Worm (Caenorhabditis elegans) whole organism, L4/young adult: Measurements from ENCODE around the gene F59B10.4.
A peak's percentile ranks its signal among the peaks of the same experiment; 100 is the strongest.
"Not testable (repeated sequence)": the region's sequence is repeated elsewhere in the genome, so short reads cannot be mapped to it uniquely, and the experiment has no call there.

Experiments
- W03F9.2 ChIP-seq: fragments of 150-350 bp; optimal IDR thresholded peaks from 2 replicates; lab custom pipeline; 2014; ENCODE audit warnings: missing biosample characterization, missing genetic modification characterization
- dao-5 ChIP-seq: sonication (generic microtip); optimal IDR thresholded peaks from 2 replicates; lab custom pipeline; 2016; ENCODE audit warnings: missing genotype, missing genetic modification characterization, moderate library complexity, missing compliant biosample characterization
- him-1 ChIP-seq: sonication (generic microtip); optimal IDR thresholded peaks from 2 replicates; lab custom pipeline; 2016; ENCODE audit warnings: missing genotype, missing genetic modification reagents, missing genetic modification characterization, missing compliant biosample characterization

F59B10.4 gene

ce11 chrII:10516375-10516774, 2.5 kb downstream of the F59B10.4 start:
- TF ChIP-seq him-1 (no peak), dao-5 (no peak), W03F9.2 (tag; lab: Kevin White, UChicago) (no peak)

ce11 chrII:10515422-10515821, 3.5 kb downstream of the F59B10.4 start:
- TF ChIP-seq dao-5 = no peak
- TF ChIP-seq W03F9.2 (tag; lab: Kevin White, UChicago) = no peak
- no peak for TF ChIP-seq him-1

DNA sequence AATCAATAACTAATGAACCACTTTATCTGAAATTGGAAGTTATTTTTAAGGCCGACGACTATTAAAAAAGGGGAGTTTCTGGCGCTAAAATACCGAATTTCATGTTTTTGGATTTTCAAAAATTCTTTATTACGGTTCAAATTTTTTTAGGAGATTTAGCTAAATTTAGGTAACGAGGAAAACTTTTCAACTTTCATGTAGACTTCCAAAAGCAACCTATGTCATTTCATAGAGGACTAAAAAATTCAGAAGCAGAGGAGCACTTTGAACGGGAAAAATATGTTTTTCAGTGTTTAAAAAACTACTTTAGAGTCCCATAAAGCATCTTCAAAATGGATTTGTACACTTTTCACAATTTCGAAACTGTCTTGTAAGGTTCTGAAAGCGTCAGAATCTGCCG, 5.5 kb downstream of the F59B10.4 start:
- TF ChIP-seq W03F9.2 (tag; lab: Kevin White, UChicago) = no peak
- TF ChIP-seq dao-5 = no peak
- TF ChIP-seq him-1 = no peak

ce11 chrII:10510242-10510641, 8.7 kb downstream of the F59B10.4 start, which contains the start of gene F59B10.3:
Gene F59B10.3, plus strand, starts transcription at chrII:10510542.
- no peak for TF ChIP-seq dao-5
- TF ChIP-seq him-1 = no peak
- no peak for TF ChIP-seq W03F9.2 (tag; lab: Kevin White, UChicago)

DNA sequence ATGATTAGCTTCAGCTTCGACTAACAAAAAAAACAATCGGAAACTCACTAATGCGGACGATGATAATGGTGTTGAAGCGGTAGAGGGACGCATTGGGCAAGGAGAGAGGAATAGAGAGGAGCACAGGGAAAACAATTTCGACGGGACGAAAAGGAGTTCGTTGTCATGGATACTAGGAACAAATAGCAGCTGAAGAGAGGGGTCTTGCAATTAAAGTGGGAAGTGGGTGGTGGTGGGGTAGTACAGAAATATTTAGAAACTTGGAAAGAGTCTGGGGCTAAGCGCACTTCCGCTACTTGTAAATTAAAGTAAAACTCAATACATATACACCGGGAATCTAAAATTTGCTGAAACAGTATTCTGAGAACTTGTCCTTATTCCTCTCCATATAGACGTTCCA, 9.2 kb downstream of the F59B10.4 start, which contains the start of gene F59B10.2:
F59B10.2 (minus strand) TSS at position 101 of the 400 bp plus-strand sequence.
- no peak for TF ChIP-seq dao-5
- no peak for TF ChIP-seq him-1

DNA sequence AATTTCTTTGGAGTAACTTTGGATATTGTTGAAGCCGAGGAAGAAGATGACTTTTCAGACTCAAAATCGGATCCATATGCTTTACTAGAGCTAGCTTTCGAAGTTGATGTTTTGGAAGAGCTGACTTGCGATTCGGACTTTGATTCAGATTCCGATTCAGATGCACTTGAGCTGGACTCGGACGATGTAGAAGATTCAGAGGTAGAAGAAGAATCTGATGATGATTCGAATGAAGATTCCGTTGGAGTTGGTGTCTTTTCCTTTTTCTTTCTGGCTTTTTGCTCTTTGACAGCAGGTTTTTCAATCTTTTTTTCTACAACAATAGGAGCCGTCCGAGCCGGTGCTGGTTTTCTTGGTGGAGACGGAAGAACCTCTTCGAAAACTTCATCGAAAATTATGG, 11.0 kb downstream of the F59B10.4 start:
- no peak for TF ChIP-seq dao-5
- TF ChIP-seq W03F9.2 (tag; lab: Kevin White, UChicago) = no peak
- no peak for TF ChIP-seq him-1

DNA sequence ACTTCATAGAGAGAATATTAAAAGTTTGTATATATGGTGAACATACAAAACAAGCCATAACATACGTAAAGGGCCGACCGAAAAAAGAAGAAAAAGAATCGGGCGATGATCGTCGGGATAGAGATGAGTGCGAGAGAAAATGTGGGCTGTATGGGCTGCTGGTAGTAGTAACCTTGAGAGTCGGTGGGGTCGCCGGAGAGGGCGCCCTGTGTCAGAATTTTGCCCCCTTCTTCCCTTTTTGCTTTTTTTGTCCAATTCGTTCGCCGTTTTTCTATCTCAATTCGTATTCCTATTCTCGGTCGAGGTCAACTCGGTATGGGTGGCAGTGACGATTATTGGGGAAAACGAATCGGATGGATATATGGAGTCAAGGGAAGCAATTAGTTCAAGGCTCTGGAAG, 13.0 kb downstream of the F59B10.4 start:
- TF ChIP-seq him-1 = no peak
- no peak for TF ChIP-seq dao-5
- TF ChIP-seq W03F9.2 (tag; lab: Kevin White, UChicago) = no peak

ce11 chrII:10504729-10505128, 14.2 kb downstream of the F59B10.4 start:
- TF ChIP-seq W03F9.2 (tag; lab: Kevin White, UChicago) (no peak), dao-5 (no peak), him-1 (no peak)

ce11 chrII:10502491-10503063, 16.3 kb downstream of the F59B10.4 start, which contains the start of gene myrf-1:
Gene myrf-1, minus strand, starts transcription at chrII:10502541.
- TF ChIP-seq him-1 (peak; percentile 63), W03F9.2 (tag; lab: Kevin White, UChicago) (peak; percentile 52), dao-5 (peak; percentile 56)

DNA sequence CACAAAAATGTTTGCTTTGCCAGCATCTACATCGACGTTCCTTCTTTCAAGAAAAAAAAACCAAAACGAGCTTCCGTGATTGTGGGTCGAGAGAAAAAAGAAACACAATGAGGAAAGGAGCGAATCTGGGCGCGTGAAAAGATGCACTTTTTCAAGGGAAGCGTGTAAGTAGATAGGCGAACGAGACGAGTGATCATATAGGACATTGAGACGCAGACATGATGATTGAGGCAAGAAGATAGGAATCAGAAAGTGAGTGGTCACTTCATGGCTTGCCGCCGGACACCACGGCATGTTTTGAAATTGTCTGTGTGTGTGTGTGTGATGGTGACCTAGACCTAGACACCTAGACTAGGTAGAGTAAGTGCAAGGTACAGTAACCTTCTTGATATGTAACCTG, 17.3 kb downstream of the F59B10.4 start:
- TF ChIP-seq him-1 (no peak), W03F9.2 (tag; lab: Kevin White, UChicago) (no peak), dao-5 (no peak)

ce11 chrII:10500674-10501073, 18.2 kb downstream of the F59B10.4 start:
- no peak for TF ChIP-seq dao-5
- TF ChIP-seq him-1 = no peak
- TF ChIP-seq W03F9.2 (tag; lab: Kevin White, UChicago) = no peak

ce11 chrII:10495912-10496311, 23.0 kb downstream of the F59B10.4 start, which contains the start of gene ZK666.12:
Gene ZK666.12, plus strand, starts transcription at chrII:10496212.
- TF ChIP-seq W03F9.2 (tag; lab: Kevin White, UChicago) (no peak), him-1 (no peak), dao-5 (no peak)

ce11 chrII:10494467-10494866, 24.4 kb downstream of the F59B10.4 start, which contains the start of gene ZK666.14:
Gene ZK666.14, plus strand, starts transcription at chrII:10494767.
- TF ChIP-seq W03F9.2 (tag; lab: Kevin White, UChicago) (no peak), dao-5 (no peak), him-1 (no peak)

- TF ChIP-seq him-1; dao-5; W03F9.2 (tag; lab: Kevin White, UChicago): not testable (repeated sequence)
These were observed 25.9 kb downstream of the F59B10.4 start, which contains the start of gene ZK666.8 for ce11 chrII:10493034-10493433. Gene ZK666.8, minus strand, starts transcription at chrII:10493134.

- TF ChIP-seq W03F9.2 (tag; lab: Kevin White, UChicago) = no peak
- no peak for TF ChIP-seq dao-5
- TF ChIP-seq him-1 = no peak
These were observed 28.6 kb downstream of the F59B10.4 start, which contains the start of gene clec-61 for ce11 chrII:10490329-10490728. Gene clec-61, minus strand, starts transcription at chrII:10490537.

DNA sequence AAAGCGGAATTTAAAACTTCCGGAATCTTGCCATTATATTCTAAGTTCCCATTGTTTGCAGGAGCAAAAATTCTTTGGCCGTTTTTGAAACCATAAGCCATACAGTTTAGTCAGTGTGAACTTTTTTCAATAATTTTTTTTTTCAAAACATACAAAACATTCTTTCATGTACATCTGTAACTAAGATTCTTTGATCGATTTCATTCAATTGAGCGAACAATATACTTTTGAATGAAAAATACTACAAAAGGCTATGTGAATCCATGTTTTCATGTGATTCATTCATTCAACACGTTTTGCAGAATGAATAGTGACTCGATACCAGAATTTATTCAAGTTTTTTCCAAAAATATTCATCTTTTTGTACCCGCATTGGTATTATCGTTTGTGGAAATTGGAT, 32.2 kb downstream of the F59B10.4 start, which contains the start of gene ZK666.15:
ZK666.15 (plus strand) TSS at position 301 of the 400 bp plus-strand sequence.
- TF ChIP-seq him-1 (no peak), W03F9.2 (tag; lab: Kevin White, UChicago) (no peak), dao-5 (no peak)
